Fruit fly (Drosophila melanogaster) whole organism, embryonic: ENCODE measurements around the gene Tbcd.

Experiments
- ATbp ChIP-seq: fragments of 200-800 bp; sonication (Bioruptor generic); optimal IDR thresholded peaks from 2 replicates; lab custom pipeline; 2017; ENCODE audit warnings: missing biosample characterization, mild to moderate bottlenecking, missing genetic modification characterization, missing genetic modification reagents
- Atf-2 ChIP-seq: fragments of 200-800 bp; sonication (Bioruptor generic); optimal IDR thresholded peaks from 2 replicates; lab custom pipeline; 2016; ENCODE audit warnings: missing biosample characterization, missing genetic modification characterization
- CG10321 ChIP-seq: fragments of 200-800 bp; sonication (Bioruptor generic); IDR thresholded peaks from 2 replicates; pipeline ENCODE4 v1.3.6; 2022; ENCODE audit warnings: missing biosample characterization, missing genetic modification characterization
- CG10366 ChIP-seq: fragments of 200-800 bp; sonication (Bioruptor generic); IDR thresholded peaks from 2 replicates; pipeline ENCODE4 v1.3.6; 2022; ENCODE audit warnings: missing biosample characterization, missing genetic modification characterization
- CG10462 ChIP-seq: fragments of 200-800 bp; sonication (Bioruptor generic); optimal IDR thresholded peaks from 2 replicates; lab custom pipeline; 2016; ENCODE audit warnings: missing biosample characterization, missing genetic modification characterization
- CG12155 ChIP-seq: fragments of 200-800 bp; sonication (Bioruptor generic); optimal IDR thresholded peaks from 3 replicates; lab custom pipeline; 2016; ENCODE audit warnings: missing biosample characterization, missing genetic modification characterization
- CG1233 ChIP-seq: fragments of 200-800 bp; sonication (Bioruptor generic); optimal IDR thresholded peaks from 4 replicates; lab custom pipeline; 2018; ENCODE audit warnings: missing biosample characterization, mild to moderate bottlenecking, missing genetic modification characterization
- CG12769 ChIP-seq: fragments of 200-800 bp; sonication (Bioruptor generic); optimal IDR thresholded peaks from 2 replicates; lab custom pipeline; 2019; ENCODE audit warnings: missing biosample characterization, mild to moderate bottlenecking, missing genetic modification characterization, moderate library complexity
- CG17359 ChIP-seq: fragments of 200-800 bp; sonication (Bioruptor generic); optimal IDR thresholded peaks from 3 replicates; lab custom pipeline; 2018; ENCODE audit warnings: missing biosample characterization, mild to moderate bottlenecking, missing genetic modification characterization, moderate library complexity
- CG17385 ChIP-seq: fragments of 200-800 bp; sonication (Bioruptor generic); optimal IDR thresholded peaks from 3 replicates; lab custom pipeline; 2018; ENCODE audit warnings: missing biosample characterization, mild to moderate bottlenecking, missing genetic modification characterization
- CG18599 ChIP-seq: fragments of 200-800 bp; sonication (Bioruptor generic); optimal IDR thresholded peaks from 3 replicates; lab custom pipeline; 2017; ENCODE audit warnings: missing biosample characterization, missing genetic modification characterization, mild to moderate bottlenecking, moderate library complexity, missing genetic modification reagents
- CG2678 ChIP-seq: fragments of 200-800 bp; sonication (Bioruptor generic); optimal IDR thresholded peaks from 3 replicates; lab custom pipeline; 2019; ENCODE audit warnings: missing biosample characterization, mild to moderate bottlenecking, missing genetic modification characterization, moderate library complexity
- CG3281 ChIP-seq: fragments of 200-800 bp; sonication (Bioruptor generic); optimal IDR thresholded peaks from 3 replicates; lab custom pipeline; 2017; ENCODE audit warnings: missing biosample characterization, mild to moderate bottlenecking, missing genetic modification characterization
- CG34224 ChIP-seq: fragments of 200-800 bp; sonication (Bioruptor generic); IDR thresholded peaks from 3 replicates; pipeline ENCODE4 v1.3.6; 2022; ENCODE audit warnings: missing biosample characterization, missing genetic modification characterization; ENCODE audit not compliant: partially characterized antibody
- CG4328 ChIP-seq: fragments of 200-800 bp; sonication (Bioruptor generic); optimal IDR thresholded peaks from 3 replicates; lab custom pipeline; 2017; ENCODE audit warnings: missing biosample characterization, missing genetic modification reagents, missing genetic modification characterization
- CG4617 ChIP-seq: fragments of 200-800 bp; sonication (Bioruptor generic); optimal IDR thresholded peaks from 3 replicates; lab custom pipeline; 2016; ENCODE audit warnings: missing biosample characterization, missing genetic modification characterization, borderline replicate concordance
- CG6272 ChIP-seq: fragments of 200-800 bp; sonication (Bioruptor generic); IDR thresholded peaks from 2 replicates; pipeline ENCODE4 v1.3.6; 2022; ENCODE audit warnings: missing biosample characterization, missing genetic modification characterization
- CG7963 ChIP-seq: fragments of 200-800 bp; sonication (Bioruptor generic); IDR thresholded peaks from 3 replicates; pipeline ENCODE4 v1.3.6; 2022; ENCODE audit warnings: missing biosample characterization, missing genetic modification characterization; ENCODE audit not compliant: partially characterized antibody
- CG8290 ChIP-seq, 3 experiments: fragments of 200-800 bp; sonication (Bioruptor generic); optimal IDR thresholded peaks; 2 replicates each; lab custom pipeline; 2016 to 2019; ENCODE audit warnings: missing biosample characterization in 3 of 3, missing genetic modification characterization in 3 of 3, mild to moderate bottlenecking in 2 of 3, moderate library complexity in 1 of 3
- CoRest ChIP-seq: fragments of 200-800 bp; sonication (Bioruptor generic); optimal IDR thresholded peaks from 3 replicates; lab custom pipeline; 2018; ENCODE audit warnings: missing biosample characterization, mild to moderate bottlenecking, missing genetic modification characterization, moderate library complexity
- D19A ChIP-seq: fragments of 200-800 bp; optimal IDR thresholded peaks from 3 replicates; lab custom pipeline; 2019; ENCODE audit warnings: missing biosample characterization, mild to moderate bottlenecking, missing genetic modification characterization, moderate library complexity
- Deaf1 ChIP-seq: fragments of 200-800 bp; optimal IDR thresholded peaks from 3 replicates; lab custom pipeline; 2019; ENCODE audit warnings: missing biosample characterization, mild to moderate bottlenecking, missing genetic modification characterization, moderate library complexity
- Dfd ChIP-seq, 2 experiments: fragments of >200 bp; optimal IDR thresholded peaks; 2 replicates each; lab custom pipeline; 2017; ENCODE audit warnings: missing biosample characterization in 2 of 2, missing genetic modification characterization in 2 of 2
- Doc3 ChIP-seq: fragments of 200-800 bp; sonication (Bioruptor generic); IDR thresholded peaks from 3 replicates; pipeline ENCODE4 v1.3.6; 2022; ENCODE audit warnings: missing biosample characterization, missing genetic modification characterization; ENCODE audit not compliant: partially characterized antibody
- Fer1 ChIP-seq: fragments of 200-800 bp; sonication (Bioruptor generic); optimal IDR thresholded peaks from 2 replicates; lab custom pipeline; 2017; ENCODE audit warnings: missing biosample characterization, mild to moderate bottlenecking, missing genetic modification characterization
- HLHmδ ChIP-seq: fragments of 200-800 bp; sonication (Bioruptor generic); optimal IDR thresholded peaks from 2 replicates; lab custom pipeline; 2018; ENCODE audit warnings: missing biosample characterization, mild to moderate bottlenecking, missing genetic modification characterization, moderate library complexity
- HmgZ ChIP-seq: fragments of 200-800 bp; sonication (Bioruptor generic); optimal IDR thresholded peaks from 2 replicates; lab custom pipeline; 2018; ENCODE audit warnings: missing biosample characterization, mild to moderate bottlenecking, missing genetic modification characterization
- Hr78 ChIP-seq, 2 experiments: fragments of 200-800 bp in 1 of 2; fragments of >200 bp in 1 of 2; sonication (Bioruptor generic) in 1 of 2; optimal IDR thresholded peaks; 2 replicates each; lab custom pipeline; 2017 to 2019; ENCODE audit warnings: missing biosample characterization in 2 of 2, missing genetic modification characterization in 2 of 2, mild to moderate bottlenecking in 1 of 2, moderate library complexity in 1 of 2
- Jarid2 ChIP-seq: fragments of 200-800 bp; sonication (Bioruptor generic); optimal IDR thresholded peaks from 3 replicates; lab custom pipeline; 2017; ENCODE audit warnings: mild to moderate bottlenecking, missing biosample characterization, missing genetic modification reagents, missing genetic modification characterization
- Med ChIP-seq: fragments of 200-800 bp; sonication (Bioruptor generic); peaks from one replicate; lab custom pipeline; 2016; ENCODE audit warnings: missing biosample characterization, missing genetic modification characterization, mild to moderate bottlenecking, inconsistent platforms, moderate library complexity
- Mes4 ChIP-seq: fragments of 200-800 bp; sonication (Bioruptor generic); optimal IDR thresholded peaks from 2 replicates; lab custom pipeline; 2016; ENCODE audit warnings: missing biosample characterization, missing genetic modification characterization
- Taf1 ChIP-seq: fragments of 200-800 bp; sonication (Bioruptor generic); IDR thresholded peaks from 2 replicates; pipeline ENCODE4 v1.3.6; 2022; ENCODE audit warnings: missing biosample characterization, missing genetic modification characterization
- Xbp1 ChIP-seq: fragments of 200-800 bp; sonication (Bioruptor generic); optimal IDR thresholded peaks from 3 replicates; lab custom pipeline; 2016; ENCODE audit warnings: missing biosample characterization, mild to moderate bottlenecking, missing genetic modification characterization
- aop ChIP-seq: fragments of 200-800 bp; sonication (Bioruptor generic); IDR thresholded peaks from 2 replicates; pipeline ENCODE4 v1.3.6; 2022; ENCODE audit warnings: missing biosample characterization, missing genetic modification characterization
- bbx ChIP-seq: fragments of 200-800 bp; sonication (Bioruptor generic); IDR thresholded peaks from 2 replicates; pipeline ENCODE4 v1.3.6; 2022; ENCODE audit warnings: missing biosample characterization, missing genetic modification characterization; ENCODE audit not compliant: partially characterized antibody
- croc ChIP-seq: fragments of 200-800 bp; sonication (Bioruptor generic); conservative IDR thresholded peaks from 3 replicates; pipeline ENCODE4 v1.3.6; 2022; ENCODE audit warnings: missing biosample characterization, missing genetic modification characterization
- crol ChIP-seq: fragments of 200-800 bp; sonication (Bioruptor generic); IDR thresholded peaks from 2 replicates; pipeline ENCODE4 v1.3.6; 2022; ENCODE audit warnings: missing biosample characterization, missing genetic modification characterization
- gfzf ChIP-seq: fragments of 200-800 bp; sonication (Bioruptor generic); optimal IDR thresholded peaks from 2 replicates; lab custom pipeline; 2016; ENCODE audit warnings: missing biosample characterization, mild to moderate bottlenecking, missing genetic modification characterization, moderate library complexity
- grau ChIP-seq: fragments of 200-800 bp; optimal IDR thresholded peaks from 3 replicates; lab custom pipeline; 2019; ENCODE audit warnings: missing biosample characterization, mild to moderate bottlenecking, missing genetic modification characterization, moderate library complexity
- grn ChIP-seq: fragments of 200-800 bp; sonication (Bioruptor generic); optimal IDR thresholded peaks from 3 replicates; lab custom pipeline; 2017; ENCODE audit warnings: missing biosample characterization, missing genetic modification characterization
- hb ChIP-seq: fragments of 200-800 bp; sonication (Bioruptor generic); IDR thresholded peaks from 3 replicates; pipeline ENCODE4 v1.3.6; 2022; ENCODE audit warnings: missing biosample characterization, missing genetic modification characterization; ENCODE audit not compliant: partially characterized antibody
- kni ChIP-seq: fragments of 200-800 bp; sonication (Bioruptor generic); optimal IDR thresholded peaks from 3 replicates; lab custom pipeline; 2017; ENCODE audit warnings: mild to moderate bottlenecking, missing biosample characterization, missing genetic modification reagents, missing genetic modification characterization
- mirr ChIP-seq: fragments of 200-800 bp; sonication (Bioruptor generic); optimal IDR thresholded peaks from 3 replicates; lab custom pipeline; 2018; ENCODE audit warnings: missing biosample characterization, mild to moderate bottlenecking, missing genetic modification characterization
- nau ChIP-seq: fragments of 200-800 bp; sonication (Bioruptor generic); optimal IDR thresholded peaks from 3 replicates; lab custom pipeline; 2017; ENCODE audit warnings: missing biosample characterization, mild to moderate bottlenecking, missing genetic modification characterization, missing genetic modification reagents
- rib ChIP-seq: fragments of 200-800 bp; sonication (Bioruptor generic); IDR thresholded peaks from 2 replicates; pipeline ENCODE4 v1.3.6; 2022; ENCODE audit warnings: missing biosample characterization, missing genetic modification characterization
- salm ChIP-seq: fragments of 200-800 bp; sonication (Bioruptor generic); optimal IDR thresholded peaks from 2 replicates; lab custom pipeline; 2018; ENCODE audit warnings: missing biosample characterization, mild to moderate bottlenecking, missing genetic modification characterization
- seq ChIP-seq: fragments of 200-800 bp; sonication (Bioruptor generic); IDR thresholded peaks from 2 replicates; pipeline ENCODE4 v1.3.6; 2022; ENCODE audit warnings: missing biosample characterization, missing genetic modification characterization

Gene Tbcd

dm6 chr2L:2168894-2169456 lies 21.7 kb downstream of the Tbcd start (continued):
- TF ChIP-seq Dfd (GFP tag; optimal IDR thresholded peaks at IDR 0.05; lab: Kevin White, UChicago) (no peak), Xbp1 (GFP tag; lab: Kevin White, UChicago) (no peak), Hr78 (GFP tag; optimal IDR thresholded peaks at IDR 0.05; lab: Kevin White, UChicago) (no peak), nau (GFP tag; lab: Kevin White, UChicago) (no peak), Taf1 (GFP tag; lab: Robert Waterston, UW) (no peak), HLHmδ (GFP tag; lab: Kevin White, UChicago) (no peak), CG17359 (tag; lab: Kevin White, UChicago) (no peak), croc (GFP tag; lab: Robert Waterston, UW) (no peak), Mes4 (GFP tag; lab: Kevin White, UChicago) (no peak), CG12155 (no peak), CG10462 (no peak), CG34224 (GFP tag; lab: Robert Waterston, UW) (0 out of 3 replicates have a peak, but pooled peaks have one; percentile 23), grau (no peak), CG7963 (GFP tag; lab: Robert Waterston, UW) (no peak), aop (GFP tag; lab: Robert Waterston, UW) (no peak; the same call in 1 of the 2 replicates), CG4328 (GFP tag; lab: Kevin White, UChicago) (no peak), CG10366 (GFP tag; lab: Robert Waterston, UW) (no peak), Doc3 (no peak), hb (GFP tag; lab: Robert Waterston, UW) (no peak), CG4617 (no peak), bbx (GFP tag; lab: Robert Waterston, UW) (no peak), rib (GFP tag; lab: Robert Waterston, UW) (no peak), Atf-2 (GFP tag; lab: Kevin White, UChicago) (no peak), Deaf1 (tag; lab: Kevin White, UChicago) (peak; percentile 53), seq (GFP tag; lab: Robert Waterston, UW) (no peak), gfzf (no peak)

dm6 chr2L:2171366-2172078 lies 24.2 kb downstream of the Tbcd start:
- TF ChIP-seq Jarid2 (GFP tag; lab: Kevin White, UChicago) = peak; percentile 19
- peak; percentile 14 for TF ChIP-seq CG17385
- TF ChIP-seq HmgZ = peak; percentile 29
- TF ChIP-seq rib (GFP tag; lab: Robert Waterston, UW) = 0 out of 2 replicates have a peak, but pooled peaks have one; percentile 29
- TF ChIP-seq D19A (tag; lab: Kevin White, UChicago) = peak; percentile 20
- peak; percentile 13 for TF ChIP-seq CG3281 (GFP tag; lab: Kevin White, UChicago)
- TF ChIP-seq CG12769 (tag; lab: Kevin White, UChicago) = peak; percentile 50
- no peak for TF ChIP-seq CG6272 (GFP tag; lab: Robert Waterston, UW)
- no peak for TF ChIP-seq CG1233
- TF ChIP-seq CG18599 (GFP tag; lab: Kevin White, UChicago) = peak; percentile 49
- no peak for TF ChIP-seq CG8290 (GFP tag; optimal IDR thresholded peaks at IDR 0.05; lab: Kevin White, UChicago)
- TF ChIP-seq CG8290 (tag; optimal IDR thresholded peaks at IDR 0.05; lab: Kevin White, UChicago) = peak in 1 of 2 experiments; percentile 5
- peak; percentile 26 for TF ChIP-seq CG2678 (tag; lab: Kevin White, UChicago)
- peak; percentile 10 for TF ChIP-seq CoRest (tag; lab: Kevin White, UChicago)
- TF ChIP-seq salm (tag; lab: Kevin White, UChicago) = peak; percentile 44
- no peak for TF ChIP-seq kni (GFP tag; lab: Kevin White, UChicago)
- TF ChIP-seq crol (GFP tag; lab: Robert Waterston, UW) = peak; percentile 95
- peak; percentile 35 for TF ChIP-seq Fer1 (GFP tag; lab: Kevin White, UChicago)
- TF ChIP-seq mirr (GFP tag; lab: Kevin White, UChicago) = peak; percentile 68
- peak; percentile 80 for TF ChIP-seq grn
- TF ChIP-seq Med = peak; percentile 6
- no peak for TF ChIP-seq CG10321 (GFP tag; lab: Robert Waterston, UW)
- peak; percentile 25 for TF ChIP-seq ATbp
